Fruit fly (Drosophila melanogaster): ENCODE data around the gene CG11693.

Gene CG11693

DNA sequence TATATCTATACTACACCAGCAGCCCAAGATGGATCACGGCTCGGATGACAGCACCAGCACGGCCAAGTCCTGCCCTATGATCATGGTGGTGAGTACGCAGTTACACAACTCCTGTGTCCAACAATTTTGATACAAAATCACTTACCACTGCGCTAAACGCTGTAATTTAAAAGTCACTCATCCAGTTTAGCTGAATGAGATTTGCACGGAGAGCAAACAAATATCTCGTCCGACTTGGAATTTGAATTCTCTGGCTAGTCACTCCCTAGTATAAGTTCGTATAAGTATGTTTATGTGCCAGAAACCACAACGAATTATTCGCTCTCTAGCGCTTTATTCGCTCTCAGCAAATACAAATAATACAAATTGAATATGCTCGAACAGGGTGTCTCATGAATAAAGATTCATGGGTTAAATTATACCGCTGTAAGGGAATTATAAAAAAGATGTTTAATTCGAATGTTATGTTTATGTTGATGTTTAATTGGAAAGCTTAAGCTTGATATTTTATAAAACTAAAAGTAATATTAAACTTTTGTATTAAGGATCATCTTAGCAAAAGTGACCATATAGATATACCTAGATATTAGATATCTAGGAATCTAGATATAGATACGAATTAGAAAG is 7.2 kb upstream of the CG11693 start (continued):
- TF ChIP-seq twi (tag; optimal IDR thresholded peaks at IDR 0.05) (no peak), CG10366 (GFP tag; IDR thresholded peaks at IDR 0.05) (peak; percentile 68), CG12769 (tag; optimal IDR thresholded peaks at IDR 0.05) (no peak), Vsx1 (GFP tag; optimal IDR thresholded peaks at IDR 0.05) (no peak), Drgx (GFP tag; IDR thresholded peaks at IDR 0.05) (peak; percentile 48), sd (tag; optimal IDR thresholded peaks at IDR 0.05) (peak; percentile 41), CG5180 (GFP tag; optimal IDR thresholded peaks at IDR 0.05) (peak; percentile 45), NK7.1 (GFP tag; optimal IDR thresholded peaks at IDR 0.05) (no peak), Lim3 (GFP tag; IDR thresholded peaks at IDR 0.05) (no peak), zen2 (GFP tag; IDR thresholded peaks at IDR 0.05; ENCODE audit: partially characterized antibody) (no peak), oc (tag; optimal IDR thresholded peaks at IDR 0.05) (no peak), Jarid2 (GFP tag; optimal IDR thresholded peaks at IDR 0.05) (peak; percentile 47), CG11504 (tag; optimal IDR thresholded peaks at IDR 0.05) (no peak), CG12391 (tag; optimal IDR thresholded peaks at IDR 0.05) (peak; percentile 23), Hand (GFP tag; optimal IDR thresholded peaks at IDR 0.05) (peak; percentile 1), lilli (GFP tag; optimal IDR thresholded peaks at IDR 0.05) (peak; percentile 25), aop (GFP tag; IDR thresholded peaks at IDR 0.05) (no peak), Opbp (GFP tag; IDR thresholded peaks at IDR 0.05; ENCODE audit: partially characterized antibody) (0 out of 3 replicates have a peak, but pooled peaks have one; percentile 25), lmd (GFP tag; IDR thresholded peaks at IDR 0.05) (no peak; the same call in 1 of the 2 replicates), vvl (GFP tag; IDR thresholded peaks at IDR 0.05) (peak; percentile 42; the same call in 1 of the 2 replicates), Trl (optimal IDR thresholded peaks at IDR 0.05) (peak in 1 of 2 experiments; percentile 60), Trl (GFP tag; optimal IDR thresholded peaks at IDR 0.05) (no peak), CG8924 (tag; optimal IDR thresholded peaks at IDR 0.05) (peak; percentile 25), Doc2 (GFP tag; IDR thresholded peaks at IDR 0.05) (no peak), CG2875 (GFP tag; optimal IDR thresholded peaks at IDR 0.05) (no peak), Sox100B (GFP tag; optimal IDR thresholded peaks at IDR 0.05) (no peak), CG17568 (GFP tag; optimal IDR thresholded peaks at IDR 0.05) (no peak), CG30403 (GFP tag; optimal IDR thresholded peaks at IDR 0.05) (peak; percentile 3), hkb (optimal IDR thresholded peaks at IDR 0.05) (no peak), hkb (GFP tag; IDR thresholded peaks at IDR 0.05) (peak; percentile 15; the same call in 1 of the 2 replicates), CG6813 (GFP tag; optimal IDR thresholded peaks at IDR 0.05) (peak; percentile 46), slbo (GFP tag; IDR thresholded peaks at IDR 0.05) (peak; percentile 49; the same call in 1 of the 2 replicates), Fer3 (tag; optimal IDR thresholded peaks at IDR 0.05) (peak; percentile 56), CG12219 (GFP tag; optimal IDR thresholded peaks at IDR 0.05) (peak; percentile 14), CG31365 (tag; optimal IDR thresholded peaks at IDR 0.05) (peak; percentile 6), Dref (GFP tag; IDR thresholded peaks at IDR 0.05) (no peak), NFAT (GFP tag; IDR thresholded peaks at IDR 0.05) (no peak), CG18011 (GFP tag; optimal IDR thresholded peaks at IDR 0.05) (no peak), Rfx (GFP tag; IDR thresholded peaks at IDR 0.05) (peak; percentile 51; the same call in 1 of the 2 replicates), Med (GFP tag) (peak; percentile 79), row (GFP tag; IDR thresholded peaks at IDR 0.05) (peak; percentile 47; the same call in 1 of the 3 replicates), CG32532 (GFP tag; IDR thresholded peaks at IDR 0.05) (peak; percentile 48; the same call in 1 of the 2 replicates), Asciz (GFP tag; optimal IDR thresholded peaks at IDR 0.05) (peak; percentile 26), CG10209 (GFP tag; optimal IDR thresholded peaks at IDR 0.05) (peak; percentile 18), CG10959 (GFP tag; IDR thresholded peaks at IDR 0.05) (no peak), CG12659 (GFP tag; optimal IDR thresholded peaks at IDR 0.05) (peak; percentile 12), CG18476 (GFP tag; optimal IDR thresholded peaks at IDR 0.05) (no peak), sens (GFP tag) (peak; percentile 72), CG2120 (GFP tag; optimal IDR thresholded peaks at IDR 0.05) (peak; percentile 61), CG17328 (GFP tag; IDR thresholded peaks at IDR 0.05) (no peak)

Measured in whole organism, embryonic.